Worm (Caenorhabditis elegans): ENCODE data around the gene F14H12.3.

The F14H12.3 gene

ce11 chrX:4366231-4366630 is 22.2 kb downstream of the F14H12.3 start, which contains the start of gene R160.3:
Gene R160.3, minus strand, starts transcription at chrX:4366331.
- TF ChIP-seq unc-39 (tag; optimal IDR thresholded peaks at IDR 0.05), result no peak
- no peak for TF ChIP-seq nhr-2 (tag; optimal IDR thresholded peaks at IDR 0.05)
- TF ChIP-seq snpc-4 (tag; optimal IDR thresholded peaks at IDR 0.05), result no peak
- TF ChIP-seq ces-1 (GFP tag; optimal IDR thresholded peaks at IDR 0.05), result no peak
- TF ChIP-seq unc-120 (tag; optimal IDR thresholded peaks at IDR 0.05; ENCODE audit: poor library complexity, severe bottlenecking), result no peak
- TF ChIP-seq blmp-1 (tag; optimal IDR thresholded peaks at IDR 0.05), result no peak
- no peak for TF ChIP-seq lsy-2 (tag; optimal IDR thresholded peaks at IDR 0.05)
- no peak for TF ChIP-seq sem-2 (GFP tag; optimal IDR thresholded peaks at IDR 0.05)
- no peak for TF ChIP-seq ztf-11 (tag; optimal IDR thresholded peaks at IDR 0.05)
- TF ChIP-seq ceh-83 (GFP tag; optimal IDR thresholded peaks at IDR 0.05), result no peak
- no peak for TF ChIP-seq ceh-39 (tag; optimal IDR thresholded peaks at IDR 0.05)
- no peak for TF ChIP-seq elt-3 (tag; optimal IDR thresholded peaks at IDR 0.05)
- no peak for TF ChIP-seq nhr-237 (tag; optimal IDR thresholded peaks at IDR 0.05)
- TF ChIP-seq drap-1 (GFP tag; optimal IDR thresholded peaks at IDR 0.05), result no peak
- TF ChIP-seq sptf-1 (tag; optimal IDR thresholded peaks at IDR 0.05), result no peak
- TF ChIP-seq ceh-43 (GFP tag; optimal IDR thresholded peaks at IDR 0.05), result no peak
- TF ChIP-seq lin-13 (tag; optimal IDR thresholded peaks at IDR 0.05), result no peak
- no peak for TF ChIP-seq unc-62 (GFP tag; optimal IDR thresholded peaks at IDR 0.05)
- no peak for TF ChIP-seq nhr-76 (tag; optimal IDR thresholded peaks at IDR 0.05)
- TF ChIP-seq mab-5 (tag; optimal IDR thresholded peaks at IDR 0.05), result no peak

- TF ChIP-seq drap-1 (GFP tag; optimal IDR thresholded peaks at IDR 0.05) (no peak), pha-4 (tag; optimal IDR thresholded peaks at IDR 0.05) (no peak), lin-13 (tag; optimal IDR thresholded peaks at IDR 0.05) (no peak), nhr-76 (tag; optimal IDR thresholded peaks at IDR 0.05) (no peak), cnd-1 (tag; optimal IDR thresholded peaks at IDR 0.05) (no peak), mls-2 (tag; optimal IDR thresholded peaks at IDR 0.05) (no peak), hlh-1 (tag; optimal IDR thresholded peaks at IDR 0.05) (no peak), mab-5 (tag; optimal IDR thresholded peaks at IDR 0.05) (no peak), ceh-39 (tag; optimal IDR thresholded peaks at IDR 0.05) (no peak), ztf-11 (tag; optimal IDR thresholded peaks at IDR 0.05) (no peak), flh-1 (GFP tag; optimal IDR thresholded peaks at IDR 0.05) (no peak), nhr-28 (tag; optimal IDR thresholded peaks at IDR 0.05) (no peak), nhr-237 (tag; optimal IDR thresholded peaks at IDR 0.05) (no peak), lsy-2 (tag; optimal IDR thresholded peaks at IDR 0.05) (no peak), zip-8 (tag; optimal IDR thresholded peaks at IDR 0.05) (no peak), unc-120 (tag; optimal IDR thresholded peaks at IDR 0.05; ENCODE audit: poor library complexity, severe bottlenecking) (no peak), lin-32 (GFP tag; optimal IDR thresholded peaks at IDR 0.05) (no peak), ceh-43 (GFP tag; optimal IDR thresholded peaks at IDR 0.05) (no peak), bed-3 (GFP tag; optimal IDR thresholded peaks at IDR 0.05) (no peak), unc-39 (tag; optimal IDR thresholded peaks at IDR 0.05) (no peak)
These were observed 23.4 kb downstream of the F14H12.3 start, which contains the start of gene R160.10 for ce11 chrX:4367414-4367813. Gene R160.10, minus strand, starts transcription at chrX:4367514.

ce11 chrX:4368800-4369199 is 24.8 kb downstream of the F14H12.3 start, which contains the start of gene R160.4:
Gene R160.4, minus strand, starts transcription at chrX:4368900.
- no peak for TF ChIP-seq ham-2 (GFP tag; optimal IDR thresholded peaks at IDR 0.05)
- TF ChIP-seq flh-1 (GFP tag; optimal IDR thresholded peaks at IDR 0.05), result no peak
- no peak for TF ChIP-seq unc-62 (GFP tag; optimal IDR thresholded peaks at IDR 0.05)

- TF ChIP-seq lsy-2 (tag; optimal IDR thresholded peaks at IDR 0.05), result no peak
- no peak for TF ChIP-seq blmp-1 (tag; optimal IDR thresholded peaks at IDR 0.05)
- no peak for TF ChIP-seq nhr-76 (tag; optimal IDR thresholded peaks at IDR 0.05)
- no peak for TF ChIP-seq flh-1 (GFP tag; optimal IDR thresholded peaks at IDR 0.05)
- TF ChIP-seq elt-3 (tag; optimal IDR thresholded peaks at IDR 0.05), result no peak
- TF ChIP-seq sptf-1 (tag; optimal IDR thresholded peaks at IDR 0.05), result no peak
- TF ChIP-seq mab-5 (tag; optimal IDR thresholded peaks at IDR 0.05), result no peak
- no peak for TF ChIP-seq zip-8 (tag; optimal IDR thresholded peaks at IDR 0.05)
- TF ChIP-seq nhr-2 (tag; optimal IDR thresholded peaks at IDR 0.05), result no peak
- no peak for TF ChIP-seq ceh-39 (tag; optimal IDR thresholded peaks at IDR 0.05)
- no peak for TF ChIP-seq snpc-4 (tag; optimal IDR thresholded peaks at IDR 0.05)
- no peak for TF ChIP-seq tbx-8 (GFP tag; optimal IDR thresholded peaks at IDR 0.05)
- TF ChIP-seq unc-62 (GFP tag; optimal IDR thresholded peaks at IDR 0.05), result no peak
- TF ChIP-seq unc-120 (tag; optimal IDR thresholded peaks at IDR 0.05; ENCODE audit: poor library complexity, severe bottlenecking), result no peak
- TF ChIP-seq bed-3 (GFP tag; optimal IDR thresholded peaks at IDR 0.05), result no peak
These were observed 26.7 kb downstream of the F14H12.3 start, which contains the start of gene R160.5 for ce11 chrX:4370756-4371155. Gene R160.5, minus strand, starts transcription at chrX:4370856.

ce11 chrX:4371413-4371812 is 27.4 kb downstream of the F14H12.3 start, which contains the start of gene R160.13:
Gene R160.13, minus strand, starts transcription at chrX:4371513.
- TF ChIP-seq nhr-28 (tag; optimal IDR thresholded peaks at IDR 0.05), result no peak
